Fruit fly (Drosophila melanogaster): ENCODE results near the gene Ugalt.
A peak's percentile ranks its signal among the peaks of the same experiment; 100 is the strongest.

Gene Ugalt

dm6 chrX:2661758-2662157 lies 41.9 kb downstream of the Ugalt start:
- no peak for TF ChIP-seq HLH4C (GFP tag; IDR thresholded peaks at IDR 0.05; ENCODE audit: partially characterized antibody)
- TF ChIP-seq sens (GFP tag) = peak; percentile 49
- no peak for TF ChIP-seq CG7745 (tag; optimal IDR thresholded peaks at IDR 0.05)
- no peak for TF ChIP-seq gfzf (GFP tag; optimal IDR thresholded peaks at IDR 0.05)
- no peak for TF ChIP-seq CG11560 (tag; IDR thresholded peaks at IDR 0.05)
- TF ChIP-seq crol (GFP tag; IDR thresholded peaks at IDR 0.05) = peak; percentile 81
- 0 out of 3 replicates have a peak, but pooled peaks have one; percentile 43 for TF ChIP-seq ci (GFP tag; IDR thresholded peaks at IDR 0.05)
- no peak for TF ChIP-seq CG8290 (GFP tag; optimal IDR thresholded peaks at IDR 0.05)
- peak in 1 of 2 experiments; percentile 6 for TF ChIP-seq CG8290 (tag; optimal IDR thresholded peaks at IDR 0.05)
- no peak for TF ChIP-seq Bgb (GFP tag; IDR thresholded peaks at IDR 0.05; ENCODE audit: partially characterized antibody)

dm6 chrX:2659430-2660075 lies 44.1 kb downstream of the Ugalt start:
- TF ChIP-seq pb (GFP tag; optimal IDR thresholded peaks at IDR 0.05) = no peak
- TF ChIP-seq CG14050 (GFP tag; IDR thresholded peaks at IDR 0.05) = no peak
- no peak for TF ChIP-seq CG1603 (tag; optimal IDR thresholded peaks at IDR 0.05)
- peak; percentile 54 for TF ChIP-seq CG6254 (GFP tag; optimal IDR thresholded peaks at IDR 0.05)
- TF ChIP-seq CG6654 (GFP tag; optimal IDR thresholded peaks at IDR 0.05) = no peak
- no peak for TF ChIP-seq zen2 (GFP tag; IDR thresholded peaks at IDR 0.05; ENCODE audit: partially characterized antibody)
- TF ChIP-seq br (optimal IDR thresholded peaks at IDR 0.05) = no peak
- TF ChIP-seq gem (tag; optimal IDR thresholded peaks at IDR 0.05) = peak; percentile 2
- no peak for TF ChIP-seq CG15269 (tag; optimal IDR thresholded peaks at IDR 0.05)
- no peak for TF ChIP-seq CkIIα-i1 (GFP tag; IDR thresholded peaks at IDR 0.05)
- TF ChIP-seq CG10462 (GFP tag; optimal IDR thresholded peaks at IDR 0.05) = no peak
- TF ChIP-seq psq (GFP tag; optimal IDR thresholded peaks at IDR 0.05) = no peak
- TF ChIP-seq CG6765 (GFP tag; optimal IDR thresholded peaks at IDR 0.05) = no peak
- no peak for TF ChIP-seq salm (tag; optimal IDR thresholded peaks at IDR 0.05)
- no peak for TF ChIP-seq CG30020 (tag; optimal IDR thresholded peaks at IDR 0.05)
- 0 out of 2 replicates have a peak, but pooled peaks have one; percentile 18 for TF ChIP-seq sens-2 (GFP tag; IDR thresholded peaks at IDR 0.05)
- no peak for TF ChIP-seq Fer2 (tag; optimal IDR thresholded peaks at IDR 0.05)
- no peak for TF ChIP-seq CG17359 (tag; optimal IDR thresholded peaks at IDR 0.05)
- TF ChIP-seq Eip74EF (GFP tag; optimal IDR thresholded peaks at IDR 0.05) = no peak
- TF ChIP-seq D19A (tag; optimal IDR thresholded peaks at IDR 0.05) = peak; percentile 27
- TF ChIP-seq Hmr (GFP tag; optimal IDR thresholded peaks at IDR 0.05) = no peak
- no peak for TF ChIP-seq ara (GFP tag; IDR thresholded peaks at IDR 0.05)
- no peak for TF ChIP-seq fd96Cb (tag; optimal IDR thresholded peaks at IDR 0.05)
- TF ChIP-seq Ets97D (GFP tag; optimal IDR thresholded peaks at IDR 0.05) = no peak
- no peak for TF ChIP-seq MTF-1 (GFP tag; optimal IDR thresholded peaks at IDR 0.05; ENCODE audit: borderline replicate concordance)
- TF ChIP-seq sna (GFP tag; IDR thresholded peaks at IDR 0.05; ENCODE audit: partially characterized antibody) = no peak
- TF ChIP-seq CG8359 (GFP tag; optimal IDR thresholded peaks at IDR 0.05; ENCODE audit: borderline replicate concordance) = no peak
- peak; percentile 37 for TF ChIP-seq onecut (GFP tag; IDR thresholded peaks at IDR 0.05)
- no peak for TF ChIP-seq CG14441 (GFP tag; IDR thresholded peaks at IDR 0.05)
- TF ChIP-seq al (GFP tag; IDR thresholded peaks at IDR 0.05) = no peak
- no peak for TF ChIP-seq knrl (GFP tag; IDR thresholded peaks at IDR 0.05; ENCODE audit: partially characterized antibody)
- no peak for TF ChIP-seq btn (GFP tag; optimal IDR thresholded peaks at IDR 0.05)
- no peak for TF ChIP-seq Sry-β (GFP tag; optimal IDR thresholded peaks at IDR 0.05)
- TF ChIP-seq aop (GFP tag; IDR thresholded peaks at IDR 0.05) = no peak
- TF ChIP-seq CG8388 (GFP tag; optimal IDR thresholded peaks at IDR 0.05) = no peak
- no peak for TF ChIP-seq lmd (GFP tag; IDR thresholded peaks at IDR 0.05)
- TF ChIP-seq CG34224 (GFP tag; IDR thresholded peaks at IDR 0.05; ENCODE audit: partially characterized antibody) = no peak
- no peak for TF ChIP-seq CG12659 (GFP tag; optimal IDR thresholded peaks at IDR 0.05)
- no peak for TF ChIP-seq Awh (GFP tag; IDR thresholded peaks at IDR 0.05)

All from whole organism, embryonic.